Worm (Caenorhabditis elegans) whole organism, L4/young adult: ENCODE results near the gene frl-1.
"Not testable (repeated sequence)": the region's sequence is repeated elsewhere in the genome, so short reads cannot be mapped to it uniquely, and the experiment has no call there.

Experiments used
- W03F9.2 ChIP-seq: fragments of 150-350 bp; optimal IDR thresholded peaks from 2 replicates; lab custom pipeline; 2014; ENCODE audit warnings: missing biosample characterization, missing genetic modification characterization
- him-1 ChIP-seq: sonication (generic microtip); optimal IDR thresholded peaks from 2 replicates; lab custom pipeline; 2016; ENCODE audit warnings: missing genotype, missing genetic modification reagents, missing genetic modification characterization, missing compliant biosample characterization

- TF ChIP-seq him-1, W03F9.2 (tag; lab: Kevin White, UChicago): not testable (repeated sequence)
Observed at ce11 chrIII:2082519-2082918, 41.4 kb upstream of the frl-1 start, which contains the start of gene cpt-3.
